Worm (Caenorhabditis elegans) whole organism, late embryonic: ENCODE data around the gene spe-18.

Experiments used
- C08G9.2 ChIP-seq: sonication (generic microtip); optimal IDR thresholded peaks from 2 replicates; lab custom pipeline; 2016; ENCODE audit warnings: mild to moderate bottlenecking, missing genetic modification characterization, moderate library complexity, missing compliant biosample characterization
- K02D7.2 ChIP-seq: sonication (generic microtip); optimal IDR thresholded peaks from 2 replicates; lab custom pipeline; 2017; ENCODE audit warnings: mild to moderate bottlenecking, missing genetic modification characterization, missing compliant biosample characterization
- Y22D7AL.16 ChIP-seq: sonication (generic microtip); optimal IDR thresholded peaks from 2 replicates; lab custom pipeline; 2016; ENCODE audit warnings: missing genetic modification characterization, missing compliant biosample characterization
- ceh-14 ChIP-seq: sonication (generic microtip); optimal IDR thresholded peaks from 2 replicates; lab custom pipeline; 2016; ENCODE audit warnings: missing genotype, missing genetic modification characterization, missing compliant biosample characterization
- ceh-18 ChIP-seq: sonication (generic microtip); optimal IDR thresholded peaks from 2 replicates; lab custom pipeline; 2016; ENCODE audit warnings: missing genetic modification characterization, missing compliant biosample characterization
- ceh-19 ChIP-seq: fragments of 200-800 bp; sonication (Bioruptor generic); optimal IDR thresholded peaks from 2 replicates; lab custom pipeline; 2018; ENCODE audit warnings: mild to moderate bottlenecking, missing genetic modification characterization, missing compliant biosample characterization
- ceh-24 ChIP-seq: sonication (generic microtip); optimal IDR thresholded peaks from 2 replicates; lab custom pipeline; 2016; ENCODE audit warnings: mild to moderate bottlenecking, missing genetic modification characterization, missing compliant biosample characterization
- ceh-31 ChIP-seq: sonication (generic microtip); optimal IDR thresholded peaks from 2 replicates; lab custom pipeline; 2016; ENCODE audit warnings: missing genetic modification characterization, missing compliant biosample characterization
- ceh-34 ChIP-seq: sonication (generic microtip); optimal IDR thresholded peaks from 2 replicates; lab custom pipeline; 2016; ENCODE audit warnings: mild to moderate bottlenecking, missing genetic modification characterization, missing compliant biosample characterization
- ceh-6 ChIP-seq: fragments of 200-800 bp; sonication (Bioruptor generic); optimal IDR thresholded peaks from 2 replicates; lab custom pipeline; 2018; ENCODE audit warnings: mild to moderate bottlenecking, missing genetic modification characterization, missing compliant biosample characterization
- ceh-9 ChIP-seq: sonication (generic microtip); optimal IDR thresholded peaks from 2 replicates; lab custom pipeline; 2016; ENCODE audit warnings: mild to moderate bottlenecking, missing genetic modification characterization, inconsistent platforms, missing compliant biosample characterization
- elt-2 ChIP-seq: sonication (generic microtip); optimal IDR thresholded peaks from 2 replicates; lab custom pipeline; 2016; ENCODE audit warnings: missing genetic modification reagents, missing genetic modification characterization, missing compliant biosample characterization
- eyg-1 ChIP-seq: sonication (generic microtip); optimal IDR thresholded peaks from 2 replicates; lab custom pipeline; 2016; ENCODE audit warnings: missing genotype, missing genetic modification characterization, missing compliant biosample characterization
- fax-1 ChIP-seq: sonication (generic microtip); optimal IDR thresholded peaks from 2 replicates; lab custom pipeline; 2016; ENCODE audit warnings: missing genotype, missing genetic modification characterization, missing compliant biosample characterization
- hlh-13 ChIP-seq: fragments of 200-800 bp; sonication (Bioruptor generic); optimal IDR thresholded peaks from 2 replicates; lab custom pipeline; 2018; ENCODE audit warnings: mild to moderate bottlenecking, missing genetic modification characterization, missing compliant biosample characterization
- hlh-30 ChIP-seq: sonication (generic microtip); optimal IDR thresholded peaks from 2 replicates; lab custom pipeline; 2017; ENCODE audit warnings: antibody characterized with exemption, missing genetic modification characterization, missing compliant biosample characterization; ENCODE audit not compliant: insufficient read depth
- hlh-8 ChIP-seq: sonication (generic microtip); optimal IDR thresholded peaks from 2 replicates; lab custom pipeline; 2016; ENCODE audit warnings: missing genotype, missing genetic modification characterization, missing compliant biosample characterization
- lin-11 ChIP-seq: fragments of 200-800 bp; sonication (Bioruptor generic); optimal IDR thresholded peaks from 2 replicates; lab custom pipeline; 2018; ENCODE audit warnings: mild to moderate bottlenecking, missing genetic modification characterization, missing compliant biosample characterization
- madf-2 ChIP-seq: sonication (generic microtip); optimal IDR thresholded peaks from 2 replicates; lab custom pipeline; 2017; ENCODE audit warnings: missing genetic modification characterization, missing compliant biosample characterization
- mec-3 ChIP-seq: sonication (generic microtip); optimal IDR thresholded peaks from 2 replicates; lab custom pipeline; 2016; ENCODE audit warnings: borderline replicate concordance, missing genetic modification characterization, missing compliant biosample characterization
- nfya-1 ChIP-seq: sonication (generic microtip); optimal IDR thresholded peaks from 2 replicates; lab custom pipeline; 2017; ENCODE audit warnings: missing genetic modification characterization, mild to moderate bottlenecking, missing compliant biosample characterization, antibody characterized with exemption, moderate library complexity
- nhr-11 ChIP-seq: fragments of 150-350 bp; optimal IDR thresholded peaks from 2 replicates; lab custom pipeline; 2014; ENCODE audit warnings: missing biosample characterization, missing genetic modification characterization
- npax-4 ChIP-seq: sonication (generic microtip); optimal IDR thresholded peaks from 2 replicates; lab custom pipeline; 2016; ENCODE audit warnings: missing genetic modification characterization, missing compliant biosample characterization
- odd-2 ChIP-seq: sonication (generic microtip); optimal IDR thresholded peaks from 2 replicates; lab custom pipeline; 2017; ENCODE audit warnings: antibody characterized with exemption, mild to moderate bottlenecking, missing genetic modification characterization, missing compliant biosample characterization
- pat-9 ChIP-seq: fragments of 200-800 bp; sonication (Bioruptor generic); optimal IDR thresholded peaks from 2 replicates; lab custom pipeline; 2018; ENCODE audit warnings: mild to moderate bottlenecking, missing genetic modification characterization, moderate library complexity, missing compliant biosample characterization
- pax-1 ChIP-seq: fragments of 150-350 bp; optimal IDR thresholded peaks from 2 replicates; lab custom pipeline; 2014; ENCODE audit warnings: missing biosample characterization, missing genetic modification characterization
- pros-1 ChIP-seq: fragments of 150-350 bp; optimal IDR thresholded peaks from 2 replicates; lab custom pipeline; 2014; ENCODE audit warnings: missing biosample characterization, missing genetic modification reagents, missing genetic modification characterization
- ref-2 ChIP-seq: sonication (generic microtip); optimal IDR thresholded peaks from 2 replicates; lab custom pipeline; 2016; ENCODE audit warnings: missing genetic modification characterization, missing compliant biosample characterization
- rnt-1 ChIP-seq: sonication (generic microtip); optimal IDR thresholded peaks from 2 replicates; lab custom pipeline; 2016; ENCODE audit warnings: missing genetic modification characterization, missing compliant biosample characterization
- sdc-2 ChIP-seq: sonication (generic microtip); optimal IDR thresholded peaks from 2 replicates; lab custom pipeline; 2016; ENCODE audit warnings: missing genotype, missing genetic modification characterization, missing compliant biosample characterization
- sox-2 ChIP-seq: fragments of 200-800 bp; sonication (Bioruptor generic); IDR thresholded peaks from 2 replicates; pipeline ENCODE4 v1.3.6; 2022; ENCODE audit warnings: missing genetic modification reagents, missing genetic modification characterization, missing compliant biosample characterization
- tbx-2 ChIP-seq: sonication (generic microtip); optimal IDR thresholded peaks from 2 replicates; lab custom pipeline; 2016; ENCODE audit warnings: missing genetic modification characterization, missing compliant biosample characterization
- ttx-3 ChIP-seq: sonication (generic microtip); optimal IDR thresholded peaks from 2 replicates; lab custom pipeline; 2016; ENCODE audit warnings: missing genetic modification reagents, missing genetic modification characterization, missing compliant biosample characterization
- unc-55 ChIP-seq: sonication (generic microtip); optimal IDR thresholded peaks from 2 replicates; lab custom pipeline; 2017; ENCODE audit warnings: missing biosample characterization, missing genetic modification reagents, missing genetic modification characterization
- unc-86 ChIP-seq: sonication (generic microtip); optimal IDR thresholded peaks from 2 replicates; lab custom pipeline; 2016; ENCODE audit warnings: missing genetic modification characterization, missing compliant biosample characterization

spe-18 gene

DNA sequence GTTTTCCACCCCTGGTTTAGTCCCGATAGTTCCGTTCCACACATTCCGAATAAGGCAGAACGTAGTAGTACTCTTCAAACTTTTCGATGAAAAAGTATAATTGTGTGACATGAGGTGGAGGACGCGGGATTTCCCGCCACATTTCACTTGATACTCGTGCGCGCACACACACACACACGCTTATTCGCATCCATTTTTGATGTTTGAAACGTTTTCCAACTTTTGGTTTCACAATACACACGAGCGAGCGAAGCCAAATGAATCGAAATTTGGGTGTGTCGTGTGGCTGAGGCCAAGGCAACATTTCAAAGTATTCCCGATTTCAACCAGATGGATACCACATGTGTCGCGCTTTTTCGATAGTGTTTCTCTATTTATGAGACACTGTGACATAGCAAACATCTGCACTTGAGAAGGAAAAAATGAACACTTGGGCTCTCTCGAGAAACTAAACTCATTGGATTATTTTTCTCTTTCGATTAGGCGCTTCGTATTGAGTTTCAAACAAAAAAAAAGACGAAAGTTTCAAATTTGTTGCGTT lies 40.4 kb upstream of the spe-18 start:
- TF ChIP-seq ceh-19 (peak; percentile 10), hlh-8 (peak; percentile 57), sdc-2 (tag; lab: Kevin White, UChicago) (no peak)

DNA sequence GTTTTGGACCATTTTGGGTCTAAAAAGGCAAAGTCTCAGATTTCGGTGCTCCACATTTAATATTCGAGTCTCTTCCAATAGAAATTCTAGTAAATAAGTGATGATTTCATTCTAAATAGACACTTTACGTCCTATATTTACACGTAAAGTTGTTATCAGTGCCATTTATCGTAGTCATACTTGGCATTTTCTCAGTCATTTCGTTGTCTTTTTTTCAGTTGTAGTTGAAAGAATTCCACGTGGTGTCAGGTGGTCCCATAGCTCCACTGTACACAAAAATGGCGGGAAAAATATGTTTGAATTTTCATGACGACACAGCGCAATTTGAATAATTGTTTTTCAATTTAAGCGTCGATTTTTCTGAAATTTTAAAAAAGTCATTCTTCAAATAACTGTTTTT lies 37.2 kb upstream of the spe-18 start:
- TF ChIP-seq odd-2 (tag; lab: Kevin White, UChicago) (no peak), ceh-18 (tag; lab: Kevin White, UChicago) (no peak), ceh-14 (no peak), sox-2 (GFP tag; lab: Robert Waterston, UW) (no peak), hlh-30 (tag; lab: Kevin White, UChicago) (no peak), elt-2 (tag; lab: Kevin White, UChicago) (no peak), ttx-3 (tag; lab: Kevin White, UChicago) (no peak), ceh-24 (tag; lab: Kevin White, UChicago) (no peak), ceh-31 (no peak), K02D7.2 (no peak), npax-4 (no peak)

DNA sequence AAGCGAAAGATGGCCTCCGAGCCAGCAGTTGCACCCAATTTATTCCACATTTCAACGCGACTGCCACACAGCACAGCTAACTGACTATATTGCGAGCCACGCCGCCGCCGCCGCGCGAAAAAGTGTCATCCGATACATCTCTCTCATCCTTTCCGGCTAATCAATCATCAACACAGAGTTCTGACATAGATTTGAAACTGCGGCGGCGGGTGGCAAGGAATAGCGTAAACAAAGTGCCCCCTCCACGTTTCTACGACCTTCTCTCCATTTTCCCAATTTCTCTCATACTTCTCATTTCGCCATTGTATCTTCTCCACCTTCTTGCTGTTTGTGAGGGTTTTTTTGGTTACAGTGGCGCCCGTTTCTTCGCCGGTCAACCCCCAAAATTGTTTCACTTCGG lies 36.2 kb upstream of the spe-18 start:
- TF ChIP-seq tbx-2 (peak; percentile 56), elt-2 (tag; lab: Kevin White, UChicago) (no peak), unc-55 (GFP tag; lab: Kevin White, UChicago) (peak; percentile 97), hlh-13 (GFP tag; lab: Kevin White, UChicago) (no peak), mec-3 (tag; lab: Kevin White, UChicago) (peak; percentile 39), ceh-18 (tag; lab: Kevin White, UChicago) (peak; percentile 49), ceh-34 (tag; lab: Kevin White, UChicago) (peak; percentile 83), rnt-1 (peak; percentile 16), ref-2 (peak; percentile 24)

DNA sequence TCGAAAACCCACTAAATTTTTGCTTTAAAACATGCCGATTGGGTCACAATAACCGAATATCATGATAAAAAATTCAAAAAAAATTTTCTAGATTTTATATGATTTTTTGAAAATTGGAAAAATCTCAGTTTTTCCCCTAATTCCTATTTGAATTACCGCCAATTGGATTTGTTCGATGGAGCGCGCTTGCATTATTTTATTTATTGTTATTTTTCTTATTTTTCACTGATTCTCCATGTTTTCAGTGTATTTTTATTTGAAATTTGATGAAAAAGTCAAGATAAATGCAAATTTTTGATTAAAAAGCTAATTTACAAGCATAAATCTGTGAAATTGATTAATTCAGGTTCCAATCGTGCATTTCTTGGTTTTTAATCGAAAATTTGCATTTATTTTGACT lies 34.9 kb upstream of the spe-18 start:
- TF ChIP-seq unc-86 = no peak
- no peak for TF ChIP-seq eyg-1 (tag; lab: Kevin White, UChicago)
- TF ChIP-seq fax-1 (tag; lab: Kevin White, UChicago) = no peak
- TF ChIP-seq pros-1 (tag; lab: Kevin White, UChicago) = no peak
- no peak for TF ChIP-seq ceh-34 (tag; lab: Kevin White, UChicago)
- no peak for TF ChIP-seq lin-11
- no peak for TF ChIP-seq ceh-6 (GFP tag; lab: Kevin White, UChicago)
- TF ChIP-seq nfya-1 (tag; lab: Kevin White, UChicago) = no peak
- no peak for TF ChIP-seq pat-9 (tag; lab: Kevin White, UChicago)
- TF ChIP-seq madf-2 (tag; lab: Kevin White, UChicago) = no peak
- no peak for TF ChIP-seq Y22D7AL.16
- TF ChIP-seq nhr-11 (tag; lab: Kevin White, UChicago) = no peak
- TF ChIP-seq ttx-3 (tag; lab: Kevin White, UChicago) = no peak
- no peak for TF ChIP-seq C08G9.2
- TF ChIP-seq ceh-31 = no peak
- no peak for TF ChIP-seq pax-1 (tag; lab: Kevin White, UChicago)
- no peak for TF ChIP-seq ref-2
- no peak for TF ChIP-seq tbx-2

DNA sequence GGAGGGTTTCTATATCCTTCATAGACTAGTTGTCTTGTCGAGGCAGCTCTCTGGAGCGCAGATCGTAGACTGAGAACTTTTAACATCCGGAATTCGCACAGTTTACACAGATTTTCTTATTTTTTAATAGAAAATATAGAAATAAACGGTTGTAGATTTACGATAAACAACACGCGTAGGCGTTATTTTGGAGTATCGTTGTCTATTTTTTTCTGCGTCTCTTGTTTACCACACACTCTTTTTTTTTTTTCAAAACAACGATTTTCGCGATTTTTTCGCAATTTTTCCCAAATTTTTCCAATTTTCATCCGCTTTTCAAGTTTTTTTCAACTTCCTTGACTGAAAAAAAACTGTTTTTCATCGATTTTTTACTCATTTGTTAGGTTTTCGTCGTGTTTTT lies 34.0 kb upstream of the spe-18 start, which contains the start of gene mecr-1:
Gene mecr-1 (minus strand): TSS at position 127 of the 400 bp plus-strand sequence.
- TF ChIP-seq ceh-9 (no peak), ceh-31 (peak; percentile 42), eyg-1 (tag; lab: Kevin White, UChicago) (no peak)
